Fruit fly (Drosophila melanogaster): ENCODE measurements around the gene CG43057.

CG43057 gene

dm6 chr2L:8292159-8292887 lies 48.5 kb upstream of the CG43057 start (continued):
- TF ChIP-seq YL-1 (GFP tag; optimal IDR thresholded peaks at IDR 0.05), result peak; percentile 87
- no peak for TF ChIP-seq Elba2 (GFP tag; optimal IDR thresholded peaks at IDR 0.05)
- TF ChIP-seq emc (GFP tag; optimal IDR thresholded peaks at IDR 0.05), result peak; percentile 21
- peak; percentile 96 for TF ChIP-seq Meics (GFP tag; optimal IDR thresholded peaks at IDR 0.05)
- peak; percentile 89 for TF ChIP-seq Lhr (GFP tag; optimal IDR thresholded peaks at IDR 0.05)
- TF ChIP-seq twi (tag; optimal IDR thresholded peaks at IDR 0.05), result peak; percentile 93
- peak; percentile 88 for TF ChIP-seq Ravus (GFP tag; IDR thresholded peaks at IDR 0.05)
- TF ChIP-seq crc (GFP tag; optimal IDR thresholded peaks at IDR 0.05), result peak; percentile 92
- peak; percentile 86 for TF ChIP-seq CG31365 (tag; optimal IDR thresholded peaks at IDR 0.05)
- TF ChIP-seq lmd (GFP tag; IDR thresholded peaks at IDR 0.05), result peak; percentile 97
- TF ChIP-seq hkb (optimal IDR thresholded peaks at IDR 0.05), result no peak
- peak; percentile 98 for TF ChIP-seq hkb (GFP tag; IDR thresholded peaks at IDR 0.05)
- TF ChIP-seq ERR (GFP tag; optimal IDR thresholded peaks at IDR 0.05), result peak; percentile 79
- no peak for TF ChIP-seq vnd (GFP tag; IDR thresholded peaks at IDR 0.05; ENCODE audit: partially characterized antibody)
- peak; percentile 93 for TF ChIP-seq Chrac-16 (GFP tag; optimal IDR thresholded peaks at IDR 0.05)
- peak; percentile 88 for TF ChIP-seq dm (GFP tag; optimal IDR thresholded peaks at IDR 0.05)
- TF ChIP-seq CG10462 (GFP tag; optimal IDR thresholded peaks at IDR 0.05), result peak; percentile 92
- peak; percentile 90 for TF ChIP-seq CG12155 (GFP tag; optimal IDR thresholded peaks at IDR 0.05)
- TF ChIP-seq CG17612 (GFP tag; IDR thresholded peaks at IDR 0.05), result peak; percentile 91
- no peak for TF ChIP-seq Sin3A (optimal IDR thresholded peaks at IDR 0.05)
- TF ChIP-seq ash1 (GFP tag; optimal IDR thresholded peaks at IDR 0.05), result peak; percentile 69
- peak; percentile 95 for TF ChIP-seq org-1 (GFP tag; optimal IDR thresholded peaks at IDR 0.05)
- TF ChIP-seq CG8944 (GFP tag; optimal IDR thresholded peaks at IDR 0.05), result peak; percentile 89
- TF ChIP-seq ranshi (GFP tag; IDR thresholded peaks at IDR 0.05), result peak; percentile 96
- TF ChIP-seq CG8281 (tag; optimal IDR thresholded peaks at IDR 0.05), result peak; percentile 85
- TF ChIP-seq CG14860 (GFP tag; IDR thresholded peaks at IDR 0.05; ENCODE audit: partially characterized antibody), result no peak
- peak; percentile 97 for TF ChIP-seq HLH3B (GFP tag; IDR thresholded peaks at IDR 0.05)
- TF ChIP-seq CG4730 (GFP tag; IDR thresholded peaks at IDR 0.05), result peak; percentile 96
- TF ChIP-seq CG5180 (GFP tag; optimal IDR thresholded peaks at IDR 0.05), result peak; percentile 89
- peak; percentile 91 for TF ChIP-seq CG6683 (GFP tag; optimal IDR thresholded peaks at IDR 0.05)
- TF ChIP-seq nerfin-2 (GFP tag; IDR thresholded peaks at IDR 0.05; ENCODE audit: partially characterized antibody), result no peak
- peak; percentile 94 for TF ChIP-seq CG13894 (tag; optimal IDR thresholded peaks at IDR 0.05)
- TF ChIP-seq CG15269 (tag; optimal IDR thresholded peaks at IDR 0.05), result peak; percentile 97
- TF ChIP-seq lola (GFP tag; optimal IDR thresholded peaks at IDR 0.05), result peak in 1 of 3 experiments; percentile 92
- TF ChIP-seq BEAF-32 (GFP tag; optimal IDR thresholded peaks at IDR 0.05), result peak; percentile 4
- peak; percentile 91 for TF ChIP-seq ewg (GFP tag; optimal IDR thresholded peaks at IDR 0.05)
- peak; percentile 84 for TF ChIP-seq CkIIα-i1 (GFP tag; IDR thresholded peaks at IDR 0.05)
- peak; percentile 76 for TF ChIP-seq CG7928 (GFP tag; optimal IDR thresholded peaks at IDR 0.05)
- peak; percentile 79 for TF ChIP-seq CG17186 (GFP tag; optimal IDR thresholded peaks at IDR 0.05)
- peak; percentile 35 for TF ChIP-seq zf30C (GFP tag; optimal IDR thresholded peaks at IDR 0.05)
- TF ChIP-seq aop (GFP tag; IDR thresholded peaks at IDR 0.05), result peak; percentile 83; the same call in 1 of the 2 replicates
- TF ChIP-seq CG12219 (GFP tag; optimal IDR thresholded peaks at IDR 0.05), result peak; percentile 95
- peak; percentile 93 for TF ChIP-seq sug (tag; optimal IDR thresholded peaks at IDR 0.05)
- peak; percentile 81 for TF ChIP-seq cato (GFP tag; optimal IDR thresholded peaks at IDR 0.05; ENCODE audit: borderline replicate concordance)
- TF ChIP-seq tin (GFP tag; optimal IDR thresholded peaks at IDR 0.05), result peak; percentile 95
- peak; percentile 97 for TF ChIP-seq Ptx1 (GFP tag; IDR thresholded peaks at IDR 0.05)
- TF ChIP-seq D19A (tag; optimal IDR thresholded peaks at IDR 0.05), result peak; percentile 95
- peak; percentile 86 for TF ChIP-seq CG16815 (GFP tag; optimal IDR thresholded peaks at IDR 0.05)
- peak; percentile 86 for TF ChIP-seq maf-S (GFP tag; optimal IDR thresholded peaks at IDR 0.05)

Measured in whole organism, embryonic.